Fruit fly (Drosophila melanogaster) whole organism, embryonic: ENCODE results near the gene Wnt6.

Experiments used
- Bdp1 ChIP-seq: fragments of 200-800 bp; sonication (Bioruptor generic); optimal IDR thresholded peaks from 3 replicates; lab custom pipeline; 2016; ENCODE audit warnings: missing biosample characterization, missing genetic modification characterization
- CG10267 ChIP-seq: fragments of 200-800 bp; sonication (Bioruptor generic); optimal IDR thresholded peaks from 2 replicates; lab custom pipeline; 2018; ENCODE audit warnings: missing biosample characterization, mild to moderate bottlenecking, missing genetic modification characterization, moderate library complexity
- CG10979 ChIP-seq: fragments of 200-800 bp; sonication (Bioruptor generic); optimal IDR thresholded peaks from 2 replicates; lab custom pipeline; 2018; ENCODE audit warnings: missing biosample characterization, mild to moderate bottlenecking, missing genetic modification characterization, moderate library complexity
- CG12155 ChIP-seq: fragments of 200-800 bp; sonication (Bioruptor generic); optimal IDR thresholded peaks from 3 replicates; lab custom pipeline; 2016; ENCODE audit warnings: missing biosample characterization, missing genetic modification characterization
- CG12391 ChIP-seq: fragments of 200-800 bp; sonication (Bioruptor generic); optimal IDR thresholded peaks from 3 replicates; lab custom pipeline; 2018; ENCODE audit warnings: missing biosample characterization, mild to moderate bottlenecking, missing genetic modification characterization, moderate library complexity
- CG13287 ChIP-seq: fragments of 200-800 bp; sonication (Bioruptor generic); IDR thresholded peaks from 2 replicates; pipeline ENCODE4 v1.3.6; 2022; ENCODE audit warnings: missing biosample characterization, missing genetic modification characterization; ENCODE audit not compliant: partially characterized antibody
- CG14014 ChIP-seq: fragments of 200-800 bp; sonication (Bioruptor generic); IDR thresholded peaks from 2 replicates; pipeline ENCODE4 v1.3.6; 2022; ENCODE audit warnings: missing biosample characterization, missing genetic modification characterization
- CG17829 ChIP-seq: fragments of 200-800 bp; optimal IDR thresholded peaks from 2 replicates; lab custom pipeline; 2019; ENCODE audit warnings: missing biosample characterization, mild to moderate bottlenecking, missing genetic modification characterization, moderate library complexity
- CG1832 ChIP-seq: fragments of 200-800 bp; sonication (Bioruptor generic); optimal IDR thresholded peaks from 2 replicates; lab custom pipeline; 2017; ENCODE audit warnings: missing biosample characterization, mild to moderate bottlenecking, missing genetic modification characterization, inconsistent platforms
- CG2202 ChIP-seq: fragments of 200-800 bp; sonication (Bioruptor generic); optimal IDR thresholded peaks from 2 replicates; lab custom pipeline; 2018; ENCODE audit warnings: missing biosample characterization, mild to moderate bottlenecking, missing genetic modification characterization
- CG32532 ChIP-seq: fragments of 200-800 bp; sonication (Bioruptor generic); IDR thresholded peaks from 2 replicates; pipeline ENCODE4 v1.3.6; 2022; ENCODE audit warnings: missing biosample characterization, missing genetic modification characterization
- CG42726 ChIP-seq: fragments of 200-800 bp; sonication (Bioruptor generic); IDR thresholded peaks from 2 replicates; pipeline ENCODE4 v1.3.6; 2022; ENCODE audit warnings: missing biosample characterization, missing genetic modification characterization; ENCODE audit not compliant: partially characterized antibody
- CG5953 ChIP-seq: fragments of 200-800 bp; sonication (Bioruptor generic); IDR thresholded peaks from 2 replicates; pipeline ENCODE4 v1.3.6; 2022; ENCODE audit warnings: missing biosample characterization, missing genetic modification characterization
- CG6765 ChIP-seq: fragments of 200-800 bp; sonication (Bioruptor generic); optimal IDR thresholded peaks from 3 replicates; lab custom pipeline; 2017; ENCODE audit warnings: missing biosample characterization, mild to moderate bottlenecking, missing genetic modification characterization
- CG8765 ChIP-seq: fragments of 200-800 bp; sonication (Bioruptor generic); IDR thresholded peaks from 2 replicates; pipeline ENCODE4 v1.3.6; 2022; ENCODE audit warnings: missing biosample characterization, missing genetic modification characterization
- CG9215 ChIP-seq: fragments of 200-800 bp; sonication (Bioruptor generic); IDR thresholded peaks from 2 replicates; pipeline ENCODE4 v1.3.6; 2022; ENCODE audit warnings: missing biosample characterization, missing genetic modification characterization
- CHES-1-like ChIP-seq: fragments of 200-800 bp; sonication (Bioruptor generic); optimal IDR thresholded peaks from 2 replicates; lab custom pipeline; 2016; ENCODE audit warnings: missing biosample characterization, missing genetic modification characterization
- CTCF ChIP-seq: fragments of 200-800 bp; sonication (Bioruptor generic); optimal IDR thresholded peaks from 2 replicates; lab custom pipeline; 2017; ENCODE audit warnings: missing biosample characterization, mild to moderate bottlenecking, missing genetic modification characterization, moderate library complexity
- Dbx ChIP-seq: fragments of 200-800 bp; sonication (Bioruptor generic); IDR thresholded peaks from 3 replicates; pipeline ENCODE4 v1.3.6; 2022; ENCODE audit warnings: missing biosample characterization, missing genetic modification characterization
- Hmr ChIP-seq: fragments of 200-800 bp; sonication (Bioruptor generic); optimal IDR thresholded peaks from 3 replicates; lab custom pipeline; 2017; ENCODE audit warnings: mild to moderate bottlenecking, missing biosample characterization, missing genetic modification reagents, missing genetic modification characterization
- Hr78 ChIP-seq, 2 experiments: fragments of 200-800 bp in 1 of 2; fragments of >200 bp in 1 of 2; sonication (Bioruptor generic) in 1 of 2; optimal IDR thresholded peaks; 2 replicates each; lab custom pipeline; 2017 to 2019; ENCODE audit warnings: missing biosample characterization in 2 of 2, missing genetic modification characterization in 2 of 2, mild to moderate bottlenecking in 1 of 2, moderate library complexity in 1 of 2
- Lpt ChIP-seq: fragments of >200 bp; optimal IDR thresholded peaks from 2 replicates; lab custom pipeline; 2018; ENCODE audit warnings: missing biosample characterization, missing genetic modification characterization
- Med ChIP-seq: fragments of 200-800 bp; sonication (Bioruptor generic); peaks from one replicate; lab custom pipeline; 2016; ENCODE audit warnings: missing biosample characterization, missing genetic modification characterization, mild to moderate bottlenecking, inconsistent platforms, moderate library complexity
- Poxn ChIP-seq: fragments of 200-800 bp; sonication (Bioruptor generic); IDR thresholded peaks from 2 replicates; pipeline ENCODE4 v1.3.6; 2022; ENCODE audit warnings: missing biosample characterization, missing genetic modification characterization
- Six4 ChIP-seq: fragments of 200-800 bp; sonication (Bioruptor generic); optimal IDR thresholded peaks from 2 replicates; lab custom pipeline; 2016; ENCODE audit warnings: missing biosample characterization, missing genetic modification characterization
- Taf1 ChIP-seq: fragments of 200-800 bp; sonication (Bioruptor generic); IDR thresholded peaks from 2 replicates; pipeline ENCODE4 v1.3.6; 2022; ENCODE audit warnings: missing biosample characterization, missing genetic modification characterization
- br ChIP-seq: fragments of >200 bp; optimal IDR thresholded peaks from 2 replicates; lab custom pipeline; 2017
- ci ChIP-seq: fragments of 200-800 bp; sonication (Bioruptor generic); IDR thresholded peaks from 3 replicates; pipeline ENCODE4 v1.3.6; 2022; ENCODE audit warnings: missing biosample characterization, missing genetic modification characterization
- crc ChIP-seq: fragments of 200-800 bp; sonication (Bioruptor generic); optimal IDR thresholded peaks from 2 replicates; lab custom pipeline; 2016; ENCODE audit warnings: missing biosample characterization, missing genetic modification characterization
- crol ChIP-seq: fragments of 200-800 bp; sonication (Bioruptor generic); IDR thresholded peaks from 2 replicates; pipeline ENCODE4 v1.3.6; 2022; ENCODE audit warnings: missing biosample characterization, missing genetic modification characterization
- dati ChIP-seq: fragments of 200-800 bp; sonication (Bioruptor generic); IDR thresholded peaks from 2 replicates; pipeline ENCODE4 v1.3.6; 2022; ENCODE audit warnings: missing biosample characterization, missing genetic modification characterization
- dmrt99B ChIP-seq: fragments of 200-800 bp; sonication (Bioruptor generic); optimal IDR thresholded peaks from 2 replicates; lab custom pipeline; 2018; ENCODE audit warnings: missing biosample characterization, mild to moderate bottlenecking, missing genetic modification characterization, moderate library complexity
- ems ChIP-seq: fragments of 200-800 bp; sonication (Bioruptor generic); optimal IDR thresholded peaks from 3 replicates; lab custom pipeline; 2016; ENCODE audit warnings: missing biosample characterization, missing genetic modification characterization
- grn ChIP-seq: fragments of 200-800 bp; sonication (Bioruptor generic); optimal IDR thresholded peaks from 3 replicates; lab custom pipeline; 2017; ENCODE audit warnings: missing biosample characterization, missing genetic modification characterization
- gsb-n ChIP-seq: fragments of 200-800 bp; sonication (Bioruptor generic); optimal IDR thresholded peaks from 3 replicates; lab custom pipeline; 2018; ENCODE audit warnings: missing biosample characterization, mild to moderate bottlenecking, missing genetic modification characterization
- kah ChIP-seq: fragments of 200-800 bp; sonication (Bioruptor generic); optimal IDR thresholded peaks from 2 replicates; lab custom pipeline; 2018; ENCODE audit warnings: missing biosample characterization, mild to moderate bottlenecking, missing genetic modification characterization
- lbe ChIP-seq: fragments of 200-800 bp; sonication (Bioruptor generic); optimal IDR thresholded peaks from 2 replicates; lab custom pipeline; 2016; ENCODE audit warnings: missing biosample characterization, mild to moderate bottlenecking, missing genetic modification characterization
- nmo ChIP-seq: fragments of 200-800 bp; sonication (Bioruptor generic); optimal IDR thresholded peaks from 2 replicates; lab custom pipeline; 2018; ENCODE audit warnings: missing biosample characterization, mild to moderate bottlenecking, missing genetic modification characterization, moderate library complexity
- org-1 ChIP-seq: fragments of 200-800 bp; sonication (Bioruptor generic); optimal IDR thresholded peaks from 2 replicates; lab custom pipeline; 2017; ENCODE audit warnings: missing biosample characterization, missing genetic modification characterization
- repo ChIP-seq: fragments of 200-800 bp; sonication (Bioruptor generic); optimal IDR thresholded peaks from 2 replicates; lab custom pipeline; 2016; ENCODE audit warnings: missing biosample characterization, missing genetic modification characterization
- tgo ChIP-seq: fragments of 200-800 bp; sonication (Bioruptor generic); IDR thresholded peaks from 3 replicates; pipeline ENCODE4 v1.3.6; 2022; ENCODE audit warnings: missing biosample characterization, missing genetic modification characterization
- tll ChIP-seq, 2 experiments: fragments of 200-800 bp in 1 of 2; fragments of >200 bp in 1 of 2; sonication (Bioruptor generic) in 1 of 2; optimal IDR thresholded peaks; 2 replicates each; lab custom pipeline; 2017 to 2019; ENCODE audit warnings: missing biosample characterization in 2 of 2, missing genetic modification characterization in 2 of 2, mild to moderate bottlenecking in 1 of 2, moderate library complexity in 1 of 2
- twi ChIP-seq: fragments of 200-800 bp; optimal IDR thresholded peaks from 2 replicates; lab custom pipeline; 2019; ENCODE audit warnings: missing biosample characterization, mild to moderate bottlenecking, missing genetic modification characterization, moderate library complexity
- usp ChIP-seq: fragments of >200 bp; optimal IDR thresholded peaks from 2 replicates; lab custom pipeline; 2017; ENCODE audit warnings: missing biosample characterization, missing genetic modification characterization
- vnd ChIP-seq: fragments of 200-800 bp; sonication (Bioruptor generic); IDR thresholded peaks from 3 replicates; pipeline ENCODE4 v1.3.6; 2022; ENCODE audit warnings: missing biosample characterization, missing genetic modification characterization; ENCODE audit not compliant: partially characterized antibody
- zfh1 ChIP-seq: fragments of 200-800 bp; sonication (Bioruptor generic); IDR thresholded peaks from 3 replicates; pipeline ENCODE4 v1.3.6; 2022; ENCODE audit warnings: missing biosample characterization, missing genetic modification characterization

Gene Wnt6

dm6 chr2L:7298744-7299366 lies 34.7 kb upstream of the Wnt6 start (continued):
- TF ChIP-seq tgo (GFP tag; lab: Robert Waterston, UW) (peak; percentile 15; the same call in 1 of the 3 replicates), CG42726 (no peak), crc (GFP tag; lab: Kevin White, UChicago) (no peak), CG5953 (no peak), ci (GFP tag; lab: Robert Waterston, UW) (peak; percentile 60; the same call in 1 of the 3 replicates), CG9215 (no peak), vnd (no peak), org-1 (GFP tag; lab: Kevin White, UChicago) (no peak), kah (GFP tag; lab: Kevin White, UChicago) (no peak), CG10267 (tag; lab: Kevin White, UChicago) (peak; percentile 16), Hmr (GFP tag; lab: Kevin White, UChicago) (no peak), CG13287 (GFP tag; lab: Robert Waterston, UW) (no peak), zfh1 (GFP tag; lab: Robert Waterston, UW) (peak; percentile 71; the same call in 2 of the 3 replicates), CTCF (GFP tag; lab: Kevin White, UChicago) (no peak), lbe (GFP tag; lab: Kevin White, UChicago) (no peak), Bdp1 (no peak), ems (no peak), CG2202 (tag; lab: Kevin White, UChicago) (peak; percentile 5), Hr78 (GFP tag; optimal IDR thresholded peaks at IDR 0.05; lab: Kevin White, UChicago) (no peak), Poxn (GFP tag; lab: Robert Waterston, UW) (no peak), CG32532 (GFP tag; lab: Robert Waterston, UW) (no peak), dati (GFP tag; lab: Robert Waterston, UW) (no peak), Taf1 (no peak), CG17829 (tag; lab: Kevin White, UChicago) (peak; percentile 14), usp (GFP tag; lab: Kevin White, UChicago) (no peak), CG8765 (GFP tag; lab: Robert Waterston, UW) (peak; percentile 31; the same call in 1 of the 2 replicates), CG1832 (GFP tag; lab: Kevin White, UChicago) (no peak), CG14014 (GFP tag; lab: Robert Waterston, UW) (no peak), dmrt99B (tag; lab: Kevin White, UChicago) (peak; percentile 11), CG12155 (GFP tag; lab: Kevin White, UChicago) (no peak), CG10979 (tag; lab: Kevin White, UChicago) (peak; percentile 40), CG12391 (tag; lab: Kevin White, UChicago) (peak; percentile 33), CG6765 (GFP tag; lab: Kevin White, UChicago) (no peak), Dbx (GFP tag; lab: Robert Waterston, UW) (no peak), crol (no peak), repo (GFP tag; lab: Kevin White, UChicago) (no peak), CHES-1-like (GFP tag; lab: Kevin White, UChicago) (no peak), grn (GFP tag; lab: Kevin White, UChicago) (peak; percentile 42), Med (GFP tag; lab: Kevin White, UChicago) (peak; percentile 74), Six4 (GFP tag; lab: Kevin White, UChicago) (peak; percentile 4), nmo (GFP tag; lab: Kevin White, UChicago) (peak; percentile 27)

dm6 chr2L:7300004-7300403 lies 33.5 kb upstream of the Wnt6 start:
- TF ChIP-seq gsb-n (tag; lab: Kevin White, UChicago) (no peak), twi (tag; lab: Kevin White, UChicago) (peak; percentile 65), tll (GFP tag; optimal IDR thresholded peaks at IDR 0.05; lab: Kevin White, UChicago) (peak in 1 of 2 experiments; percentile 77), br (lab: Kevin White, UChicago) (no peak), Lpt (GFP tag; lab: Kevin White, UChicago) (no peak)
